Worm (Caenorhabditis elegans): Measurements from ENCODE around the gene AH9.3.

AH9.3 gene

DNA sequence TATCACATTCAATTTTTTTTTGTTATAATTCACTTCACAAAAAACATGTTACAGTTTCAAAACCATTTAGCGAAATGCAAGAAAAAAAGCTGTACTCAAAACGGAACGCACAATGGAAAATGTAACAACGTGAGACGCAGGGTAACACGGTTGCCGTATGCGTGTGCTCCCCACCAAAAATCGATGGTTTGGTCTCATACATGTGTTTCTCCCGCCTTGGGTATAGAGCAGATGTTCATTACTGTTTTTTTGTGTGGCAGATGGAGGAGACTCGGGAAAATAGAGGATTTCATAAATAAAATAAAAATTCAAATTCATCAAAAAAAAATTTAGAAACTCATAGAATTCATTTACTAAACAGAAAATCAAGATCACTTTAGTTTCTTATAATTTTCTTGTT lies at the start of gene AH9.3:
TSS of gene AH9.3 (minus strand) at position 101 of the 400 bp plus-strand sequence.
- TF ChIP-seq nhr-76 (tag; optimal IDR thresholded peaks at IDR 0.05) = no peak
- no peak for TF ChIP-seq R02D3.7 (tag; optimal IDR thresholded peaks at IDR 0.05)
- TF ChIP-seq skn-1 (tag; optimal IDR thresholded peaks at IDR 0.05) = no peak
- no peak for TF ChIP-seq aly-2 (tag; optimal IDR thresholded peaks at IDR 0.05)
- no peak for TF ChIP-seq ceh-28 (tag; optimal IDR thresholded peaks at IDR 0.05)
- no peak for TF ChIP-seq fkh-2 (tag; optimal IDR thresholded peaks at IDR 0.05)
- TF ChIP-seq zag-1 (tag; optimal IDR thresholded peaks at IDR 0.05) = no peak
- TF ChIP-seq nhr-237 (tag; optimal IDR thresholded peaks at IDR 0.05) = no peak
- no peak for TF ChIP-seq nhr-43 (tag; optimal IDR thresholded peaks at IDR 0.05; ENCODE audit: poor library complexity, severe bottlenecking)
- TF ChIP-seq ama-1 (optimal IDR thresholded peaks at IDR 0.05) = no peak
- TF ChIP-seq lin-15B (tag; optimal IDR thresholded peaks at IDR 0.05) = no peak
- TF ChIP-seq lsy-12 (tag; optimal IDR thresholded peaks at IDR 0.05) = no peak
- TF ChIP-seq pha-4 (tag; optimal IDR thresholded peaks at IDR 0.05) = no peak
- TF ChIP-seq fos-1 (tag; optimal IDR thresholded peaks at IDR 0.05) = no peak
- TF ChIP-seq elt-3 (tag; optimal IDR thresholded peaks at IDR 0.05) = no peak
- no peak for TF ChIP-seq mdl-1 (tag; optimal IDR thresholded peaks at IDR 0.05)
- no peak for TF ChIP-seq elt-1 (tag; optimal IDR thresholded peaks at IDR 0.05)
- TF ChIP-seq elt-2 (tag; optimal IDR thresholded peaks at IDR 0.05) = no peak
- TF ChIP-seq nhr-28 (tag; optimal IDR thresholded peaks at IDR 0.05) = no peak

DNA sequence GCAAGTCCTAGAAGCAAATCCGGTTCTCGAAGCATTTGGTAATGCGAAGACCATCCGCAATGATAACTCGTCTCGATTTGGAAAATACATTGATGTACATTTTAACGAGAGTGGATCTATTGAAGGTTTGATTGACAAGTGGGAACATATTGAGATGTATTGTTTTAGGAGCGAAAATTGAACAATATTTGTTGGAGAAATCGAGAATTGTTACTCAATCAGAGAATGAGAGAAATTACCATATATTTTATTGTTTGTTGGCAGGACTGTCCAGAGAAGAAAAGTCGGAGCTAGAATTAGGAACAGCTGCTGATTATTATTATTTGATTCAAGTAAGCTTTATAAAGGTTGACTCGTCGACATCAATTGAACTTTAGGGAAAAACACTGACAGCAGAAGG lies 43.6 kb upstream of the AH9.3 start:
- TF ChIP-seq nhr-237 (tag; optimal IDR thresholded peaks at IDR 0.05) (no peak), elt-1 (tag; optimal IDR thresholded peaks at IDR 0.05) (no peak), unc-39 (tag; optimal IDR thresholded peaks at IDR 0.05) (no peak), ztf-4 (tag; optimal IDR thresholded peaks at IDR 0.05) (no peak), nhr-77 (tag; optimal IDR thresholded peaks at IDR 0.05) (no peak), lsy-12 (tag; optimal IDR thresholded peaks at IDR 0.05) (no peak), ama-1 (optimal IDR thresholded peaks at IDR 0.05) (no peak), nhr-76 (tag; optimal IDR thresholded peaks at IDR 0.05) (no peak)

DNA sequence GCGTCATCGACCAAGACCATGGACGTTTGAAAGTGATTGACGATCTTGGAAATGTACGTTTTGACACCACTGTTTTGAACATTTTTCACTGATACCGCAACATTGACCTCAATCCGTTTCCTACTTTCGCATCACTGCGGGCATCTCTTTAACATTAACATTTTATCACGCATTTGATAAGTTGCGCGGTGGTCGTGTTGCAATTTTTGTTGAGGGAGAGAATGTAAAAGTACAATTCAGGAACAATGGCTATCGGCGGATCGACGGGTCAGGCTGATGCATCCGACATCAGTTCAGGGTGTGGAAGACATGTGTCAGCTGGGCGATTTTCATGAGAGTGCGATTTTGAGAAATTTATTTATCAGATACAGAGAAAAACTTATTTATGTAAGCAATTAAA lies 42.4 kb upstream of the AH9.3 start:
- TF ChIP-seq nhr-23 (tag; optimal IDR thresholded peaks at IDR 0.05) (peak; percentile 80), mml-1 (tag; optimal IDR thresholded peaks at IDR 0.05) (no peak)

DNA sequence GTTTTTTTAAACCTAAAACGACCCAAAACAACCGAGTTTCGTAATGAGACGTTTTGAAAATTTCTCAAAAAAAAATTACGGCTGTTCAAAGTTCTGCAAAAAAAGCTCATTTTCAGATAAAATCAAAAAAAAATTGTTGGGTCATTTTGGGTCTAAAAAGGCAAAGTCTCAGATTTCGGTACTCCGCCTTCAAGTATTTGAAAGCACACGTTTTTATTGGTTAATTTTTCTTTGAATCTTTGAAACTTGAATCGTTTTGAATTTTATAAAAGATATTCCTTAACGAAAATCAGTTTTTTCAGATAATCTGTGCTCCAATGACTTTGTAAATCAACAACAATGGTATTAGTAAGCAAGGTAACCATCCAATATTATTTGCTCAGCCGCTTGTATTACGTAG lies 41.9 kb upstream of the AH9.3 start, which contains the start of gene hum-6:
TSS of gene hum-6 (plus strand) at position 301 of the 400 bp plus-strand sequence.
- no peak for TF ChIP-seq mdl-1 (tag; optimal IDR thresholded peaks at IDR 0.05)
- no peak for TF ChIP-seq pha-4 (tag; optimal IDR thresholded peaks at IDR 0.05)
- TF ChIP-seq fkh-10 (GFP tag; optimal IDR thresholded peaks at IDR 0.05) = no peak
- no peak for TF ChIP-seq ama-1 (optimal IDR thresholded peaks at IDR 0.05)
- no peak for TF ChIP-seq ZK546.5 (tag; optimal IDR thresholded peaks at IDR 0.05)
- no peak for TF ChIP-seq elt-3 (tag; optimal IDR thresholded peaks at IDR 0.05)

DNA sequence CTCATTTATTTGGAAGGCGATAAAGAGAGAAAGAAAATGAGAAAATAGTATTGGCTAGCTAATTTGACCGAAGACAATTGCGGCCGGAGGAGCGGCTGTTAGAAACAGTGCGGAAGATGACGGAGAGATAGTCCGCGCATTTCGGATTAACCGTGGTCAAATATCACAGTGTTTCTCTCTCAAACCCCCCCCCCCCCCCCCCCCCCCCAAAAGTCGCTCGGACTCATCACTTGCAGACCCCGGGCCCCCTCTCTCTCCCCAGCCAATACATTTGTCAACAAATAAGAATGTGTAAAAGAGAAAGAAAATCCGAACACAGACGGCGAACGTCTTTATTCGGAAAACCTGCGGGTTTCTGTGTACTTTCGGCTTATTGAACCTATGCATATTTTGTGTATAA lies 40.9 kb upstream of the AH9.3 start:
- TF ChIP-seq egl-27 (tag; optimal IDR thresholded peaks at IDR 0.05) = no peak
- TF ChIP-seq nhr-77 (tag; optimal IDR thresholded peaks at IDR 0.05) = no peak
- TF ChIP-seq skn-1 (tag; optimal IDR thresholded peaks at IDR 0.05) = no peak
- no peak for TF ChIP-seq nhr-67 (tag; optimal IDR thresholded peaks at IDR 0.05)

DNA sequence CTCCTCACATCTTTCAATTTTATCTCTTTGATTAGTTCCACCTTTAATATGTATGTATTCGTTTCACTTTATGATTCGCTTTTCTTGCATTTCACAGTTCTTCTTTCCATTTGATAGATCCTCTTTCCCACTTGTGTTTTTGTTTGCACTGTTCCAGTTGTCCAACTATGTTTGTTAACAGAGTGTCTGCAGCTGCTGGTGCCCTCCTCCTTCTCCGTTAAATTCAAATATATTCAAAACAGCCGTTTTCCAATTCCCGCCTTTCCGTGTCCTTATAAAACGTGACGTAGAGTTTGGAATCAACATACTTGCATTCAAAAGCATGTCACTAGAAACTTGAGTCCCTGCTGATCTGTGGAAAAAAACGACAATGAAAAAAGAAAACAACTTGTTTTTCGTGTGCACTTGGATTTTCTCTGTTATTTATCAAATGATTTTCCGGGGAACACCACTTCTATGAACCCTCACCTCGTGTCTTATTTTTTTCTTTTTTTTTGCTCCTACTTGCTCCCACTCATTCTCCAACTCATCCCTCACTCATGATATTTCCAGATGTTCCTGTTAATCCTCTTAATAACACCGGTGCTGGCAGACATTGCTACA lies 33.4 kb upstream of the AH9.3 start, which contains the start of gene T10H10.2:
TSS of gene T10H10.2 (plus strand) at position 553 of the 603 bp plus-strand sequence.
- no peak for TF ChIP-seq ceh-9 (tag; optimal IDR thresholded peaks at IDR 0.05)
- no peak for TF ChIP-seq daf-12 (tag; optimal IDR thresholded peaks at IDR 0.05)
- TF ChIP-seq unc-62 (GFP tag; optimal IDR thresholded peaks at IDR 0.05) = no peak
- TF ChIP-seq ZK546.5 (tag; optimal IDR thresholded peaks at IDR 0.05) = no peak
- TF ChIP-seq mml-1 (tag; optimal IDR thresholded peaks at IDR 0.05) = no peak
- no peak for TF ChIP-seq jun-1 (tag; optimal IDR thresholded peaks at IDR 0.05)
- no peak for TF ChIP-seq eor-1 (tag; optimal IDR thresholded peaks at IDR 0.05)
